Worm (Caenorhabditis elegans) whole organism, young adult: ENCODE measurements around the gene C07G1.15.
A peak's percentile ranks its signal among the peaks of the same experiment; 100 is the strongest.

Experiments
- B0035.1 ChIP-seq: sonication (generic microtip); optimal IDR thresholded peaks from 2 replicates; lab custom pipeline; 2016; ENCODE audit warnings: missing genetic modification characterization, mild to moderate bottlenecking, missing compliant biosample characterization, missing genotype, missing genetic modification reagents
- F10E7.11 ChIP-seq: sonication (generic microtip); optimal IDR thresholded peaks from 2 replicates; lab custom pipeline; 2017; ENCODE audit warnings: mild to moderate bottlenecking, missing genetic modification characterization, moderate library complexity, missing compliant biosample characterization
- F33H1.4 ChIP-seq: fragments of 200-800 bp; sonication (Bioruptor generic); IDR thresholded peaks from 2 replicates; pipeline ENCODE4 v1.3.6; 2022; ENCODE audit warnings: missing genetic modification reagents, missing genetic modification characterization, missing compliant biosample characterization
- F39B2.1 ChIP-seq: fragments of 200-800 bp; sonication (Bioruptor generic); IDR thresholded peaks from 2 replicates; pipeline ENCODE4 v1.3.6; 2022; ENCODE audit warnings: missing genetic modification reagents, missing genetic modification characterization, missing compliant biosample characterization
- F57C9.4 ChIP-seq: sonication (generic microtip); optimal IDR thresholded peaks from 2 replicates; lab custom pipeline; 2017; ENCODE audit warnings: mild to moderate bottlenecking, missing genetic modification characterization, missing compliant biosample characterization
- T07F8.4 ChIP-seq: sonication (generic microtip); optimal IDR thresholded peaks from 2 replicates; lab custom pipeline; 2016; ENCODE audit warnings: mild to moderate bottlenecking, missing genetic modification characterization, moderate library complexity, missing compliant biosample characterization
- T26A5.8 ChIP-seq: sonication (generic microtip); optimal IDR thresholded peaks from 2 replicates; lab custom pipeline; 2016; ENCODE audit warnings: missing genetic modification characterization, missing compliant biosample characterization
- Y53F4B.3 ChIP-seq: fragments of 200-800 bp; sonication (Bioruptor generic); IDR thresholded peaks from 2 replicates; pipeline ENCODE4 v1.3.6; 2022; ENCODE audit warnings: missing genetic modification reagents, missing genetic modification characterization, missing compliant biosample characterization
- ZK185.1 ChIP-seq: sonication (generic microtip); optimal IDR thresholded peaks from 2 replicates; lab custom pipeline; 2016; ENCODE audit warnings: mild to moderate bottlenecking, missing genetic modification characterization, missing compliant biosample characterization; ENCODE audit not compliant: poor library complexity, severe bottlenecking
- akir-1 ChIP-seq: fragments of 200-800 bp; sonication (Bioruptor generic); optimal IDR thresholded peaks from 2 replicates; lab custom pipeline; 2018; ENCODE audit warnings: mild to moderate bottlenecking, missing genetic modification characterization, moderate library complexity, missing compliant biosample characterization
- ama-1 ChIP-seq, 3 experiments: fragments of 150-350 bp in 1 of 3; sonication (generic microtip) in 2 of 3; optimal IDR thresholded peaks; 2 replicates each; lab custom pipeline; 2014 to 2018; ENCODE audit warnings: missing biosample characterization in 2 of 3, missing genetic modification characterization in 2 of 3, missing genetic modification reagents in 2 of 3
- aptf-3 ChIP-seq: fragments of 200-800 bp; sonication (Bioruptor generic); IDR thresholded peaks from 2 replicates; pipeline ENCODE4 v1.3.6; 2022; ENCODE audit warnings: missing genetic modification characterization, missing compliant biosample characterization
- attf-5 ChIP-seq: fragments of 200-800 bp; sonication (Bioruptor generic); optimal IDR thresholded peaks from 2 replicates; lab custom pipeline; 2018; ENCODE audit warnings: mild to moderate bottlenecking, missing genetic modification characterization, missing compliant biosample characterization
- bed-2 ChIP-seq: fragments of 200-800 bp; sonication (Bioruptor generic); IDR thresholded peaks from 2 replicates; pipeline ENCODE4 v1.3.6; 2022; ENCODE audit warnings: missing genetic modification reagents, missing genetic modification characterization, missing compliant biosample characterization
- ceh-100 ChIP-seq: fragments of 200-800 bp; sonication (Bioruptor generic); IDR thresholded peaks from 2 replicates; pipeline ENCODE4 v1.3.6; 2022; ENCODE audit warnings: missing genetic modification reagents, missing genetic modification characterization, missing compliant biosample characterization
- ceh-91 ChIP-seq: fragments of 200-800 bp; sonication (Bioruptor generic); IDR thresholded peaks from 2 replicates; pipeline ENCODE4 v1.3.6; 2022; ENCODE audit warnings: missing genetic modification reagents, missing genetic modification characterization, missing compliant biosample characterization
- die-1 ChIP-seq: sonication (generic microtip); optimal IDR thresholded peaks from 2 replicates; lab custom pipeline; 2016; ENCODE audit warnings: missing genotype, mild to moderate bottlenecking, missing genetic modification characterization, missing compliant biosample characterization
- dpff-1 ChIP-seq: sonication (generic microtip); optimal IDR thresholded peaks from 2 replicates; lab custom pipeline; 2017; ENCODE audit warnings: mild to moderate bottlenecking, missing genetic modification characterization, missing compliant biosample characterization
- efl-1 ChIP-seq: fragments of 150-350 bp; optimal IDR thresholded peaks from 2 replicates; lab custom pipeline; 2014; ENCODE audit warnings: missing biosample characterization, missing genetic modification reagents, missing genetic modification characterization
- egl-44 ChIP-seq: fragments of 200-800 bp; sonication (Bioruptor generic); IDR thresholded peaks from 2 replicates; pipeline ENCODE4 v1.3.6; 2022; ENCODE audit warnings: missing genetic modification reagents, missing genetic modification characterization, missing compliant biosample characterization
- egrh-3 ChIP-seq: fragments of 200-800 bp; sonication (Bioruptor generic); IDR thresholded peaks from 2 replicates; pipeline ENCODE4 v1.3.6; 2022; ENCODE audit warnings: missing genetic modification reagents, missing genetic modification characterization, missing compliant biosample characterization
- gei-17 ChIP-seq: fragments of 200-800 bp; sonication (Bioruptor generic); optimal IDR thresholded peaks from 2 replicates; lab custom pipeline; 2018; ENCODE audit warnings: mild to moderate bottlenecking, missing genetic modification characterization, missing compliant biosample characterization
- hlh-26 ChIP-seq: fragments of 200-800 bp; sonication (Bioruptor generic); conservative IDR thresholded peaks from 2 replicates; pipeline ENCODE4 v1.3.6; 2022; ENCODE audit warnings: missing genetic modification reagents, missing genetic modification characterization, missing compliant biosample characterization
- hrde-1 ChIP-seq: sonication (generic microtip); optimal IDR thresholded peaks from 2 replicates; lab custom pipeline; 2016; ENCODE audit warnings: missing genetic modification characterization, mild to moderate bottlenecking, missing compliant biosample characterization, moderate library complexity, missing genotype, missing genetic modification reagents, borderline replicate concordance
- lag-1 ChIP-seq: fragments of 200-800 bp; sonication (Bioruptor generic); IDR thresholded peaks from 2 replicates; pipeline ENCODE4 v1.3.6; 2022; ENCODE audit warnings: missing genetic modification reagents, missing genetic modification characterization, missing compliant biosample characterization
- let-526 ChIP-seq: fragments of 200-800 bp; sonication (Bioruptor generic); IDR thresholded peaks from 2 replicates; pipeline ENCODE4 v1.3.6; 2022; ENCODE audit warnings: missing genetic modification reagents, missing genetic modification characterization, missing compliant biosample characterization
- lsl-1 ChIP-seq: fragments of 200-800 bp; sonication (Bioruptor generic); optimal IDR thresholded peaks from 2 replicates; lab custom pipeline; 2018; ENCODE audit warnings: mild to moderate bottlenecking, missing genetic modification characterization, moderate library complexity, missing compliant biosample characterization
- lsy-27 ChIP-seq: sonication (generic microtip); optimal IDR thresholded peaks from 2 replicates; lab custom pipeline; 2017; ENCODE audit warnings: missing genetic modification characterization, mild to moderate bottlenecking, missing compliant biosample characterization, antibody characterized with exemption, missing genotype, borderline replicate concordance; ENCODE audit not compliant: insufficient read depth
- madf-6 ChIP-seq: fragments of 200-800 bp; sonication (Bioruptor generic); IDR thresholded peaks from 2 replicates; pipeline ENCODE4 v1.3.6; 2022; ENCODE audit warnings: missing genetic modification reagents, missing genetic modification characterization, missing compliant biosample characterization
- madf-8 ChIP-seq: fragments of 200-800 bp; sonication (Bioruptor generic); conservative IDR thresholded peaks from 2 replicates; pipeline ENCODE4 v1.3.6; 2022; ENCODE audit warnings: missing genetic modification reagents, missing genetic modification characterization, missing compliant biosample characterization
- pha-4 ChIP-seq: fragments of 150-350 bp; sonication (generic microtip); optimal IDR thresholded peaks from 2 replicates; lab custom pipeline; 2014; ENCODE audit warnings: missing biosample characterization, missing genetic modification reagents, missing genetic modification characterization
- rcor-1 ChIP-seq: fragments of 200-800 bp; sonication (Bioruptor generic); IDR thresholded peaks from 2 replicates; pipeline ENCODE4 v1.3.6; 2022; ENCODE audit warnings: missing genetic modification reagents, missing genetic modification characterization, missing compliant biosample characterization
- sdz-38 ChIP-seq: sonication (generic microtip); optimal IDR thresholded peaks from 2 replicates; lab custom pipeline; 2016; ENCODE audit warnings: missing genotype, missing genetic modification characterization, missing compliant biosample characterization
- snpc-1.1 ChIP-seq: sonication (generic microtip); optimal IDR thresholded peaks from 2 replicates; lab custom pipeline; 2017; ENCODE audit warnings: missing genetic modification characterization, mild to moderate bottlenecking, missing compliant biosample characterization, antibody characterized with exemption, moderate library complexity, missing genotype, missing genetic modification reagents; ENCODE audit not compliant: insufficient read depth
- snpc-3.4 ChIP-seq: sonication (generic microtip); optimal IDR thresholded peaks from 2 replicates; lab custom pipeline; 2017; ENCODE audit warnings: missing genetic modification characterization, mild to moderate bottlenecking, missing compliant biosample characterization, antibody characterized with exemption, moderate library complexity, missing genotype, missing genetic modification reagents
- somi-1 ChIP-seq: fragments of 200-800 bp; sonication (Bioruptor generic); optimal IDR thresholded peaks from 2 replicates; lab custom pipeline; 2018; ENCODE audit warnings: mild to moderate bottlenecking, missing genetic modification characterization, missing compliant biosample characterization
- unc-130 ChIP-seq: sonication (generic microtip); optimal IDR thresholded peaks from 2 replicates; lab custom pipeline; 2016; ENCODE audit warnings: missing genetic modification reagents, missing genetic modification characterization, missing compliant biosample characterization
- xnd-1 ChIP-seq: sonication (generic microtip); optimal IDR thresholded peaks from 2 replicates; lab custom pipeline; 2016; ENCODE audit warnings: missing genotype, missing genetic modification reagents, missing genetic modification characterization, missing compliant biosample characterization
- zfh-2 ChIP-seq: fragments of 200-800 bp; sonication (Bioruptor generic); conservative IDR thresholded peaks from 2 replicates; pipeline ENCODE4 v1.3.6; 2022; ENCODE audit warnings: missing genetic modification reagents, missing genetic modification characterization, missing compliant biosample characterization
- ztf-26 ChIP-seq: sonication (generic microtip); optimal IDR thresholded peaks from 2 replicates; lab custom pipeline; 2017; ENCODE audit warnings: missing genetic modification characterization, missing compliant biosample characterization

Gene C07G1.15

ce11 chrIV:8205272-8206098 lies 35.7 kb downstream of the C07G1.15 start, which contains the start of gene hgrs-1:
TSS of gene hgrs-1 (minus strand) at chrIV:8206048.
- TF ChIP-seq lsl-1 (GFP tag; lab: Kevin White, UChicago) (peak; percentile 87), sdz-38 (tag; lab: Kevin White, UChicago) (no peak), madf-6 (GFP tag; lab: Robert Waterston, UW) (peak; percentile 98), F33H1.4 (GFP tag; lab: Robert Waterston, UW) (peak; percentile 43), efl-1 (GFP tag; lab: Kevin White, UChicago) (peak; percentile 36), dpff-1 (tag; lab: Kevin White, UChicago) (no peak), madf-8 (peak; percentile 94), attf-5 (GFP tag; lab: Kevin White, UChicago) (peak; percentile 35), F57C9.4 (tag; lab: Kevin White, UChicago) (no peak), xnd-1 (tag; lab: Kevin White, UChicago) (peak; percentile 86)
- TF ChIP-seq, all 124 proteins: peak for 7

ce11 chrIV:8206314-8206713 lies 36.5 kb downstream of the C07G1.15 start, which contains the start of gene svh-1:
TSS of gene svh-1 (plus strand) at chrIV:8206614.
- TF ChIP-seq zfh-2 = no peak
- TF ChIP-seq ZK185.1 (tag; lab: Kevin White, UChicago) = no peak
- TF ChIP-seq aptf-3 = no peak
- TF ChIP-seq egl-44 (GFP tag; lab: Robert Waterston, UW) = no peak
- no peak for TF ChIP-seq somi-1 (GFP tag; lab: Kevin White, UChicago)
- no peak for TF ChIP-seq ama-1 (optimal IDR thresholded peaks at IDR 0.05; lab: Kevin White, UChicago)
- TF ChIP-seq ama-1 (GFP tag; optimal IDR thresholded peaks at IDR 0.05; lab: Kevin White, UChicago) = no peak
- no peak for TF ChIP-seq gei-17 (GFP tag; lab: Kevin White, UChicago)
- TF ChIP-seq lsy-27 = no peak
- TF ChIP-seq efl-1 (GFP tag; lab: Kevin White, UChicago) = no peak
- no peak for TF ChIP-seq snpc-3.4 (tag; lab: Kevin White, UChicago)
- TF ChIP-seq T07F8.4 (tag; lab: Kevin White, UChicago) = no peak
- TF ChIP-seq bed-2 = no peak
- TF ChIP-seq let-526 = no peak
- TF ChIP-seq snpc-1.1 (tag; lab: Kevin White, UChicago) = no peak

ce11 chrIV:8208855-8209254 lies 39.1 kb downstream of the C07G1.15 start:
- TF ChIP-seq ztf-26 (no peak), die-1 (tag; lab: Kevin White, UChicago) (no peak), pha-4 (tag; lab: Kevin White, UChicago) (no peak), hlh-26 (GFP tag; lab: Robert Waterston, UW) (no peak), egrh-3 (GFP tag; lab: Robert Waterston, UW) (no peak), unc-130 (GFP tag; lab: Kevin White, UChicago) (no peak), ceh-100 (GFP tag; lab: Robert Waterston, UW) (no peak), Y53F4B.3 (GFP tag; lab: Robert Waterston, UW) (no peak), F39B2.1 (GFP tag; lab: Robert Waterston, UW) (no peak), lag-1 (GFP tag; lab: Robert Waterston, UW) (no peak), akir-1 (GFP tag; lab: Kevin White, UChicago) (no peak), lsy-27 (no peak), B0035.1 (tag; lab: Kevin White, UChicago) (no peak), ceh-91 (GFP tag; lab: Robert Waterston, UW) (no peak), T26A5.8 (tag; lab: Kevin White, UChicago) (no peak), F10E7.11 (tag; lab: Kevin White, UChicago) (no peak), rcor-1 (GFP tag; lab: Robert Waterston, UW) (no peak), hrde-1 (no peak)
- TF ChIP-seq, all 124 proteins: peak for 0
